Fruit fly (Drosophila melanogaster): ENCODE measurements around the gene CG15599.

Gene CG15599

dm6 chrX:15703720-15704206 is 15.1 kb upstream of the CG15599 start, which contains the start of the genes Pis and Hap40 (continued):
- TF ChIP-seq CG10979 (tag; optimal IDR thresholded peaks at IDR 0.05), result peak; percentile 67
- TF ChIP-seq stc (GFP tag; IDR thresholded peaks at IDR 0.05), result no peak
- TF ChIP-seq CG33213 (GFP tag; optimal IDR thresholded peaks at IDR 0.05), result no peak
- TF ChIP-seq CG1233 (GFP tag; optimal IDR thresholded peaks at IDR 0.05), result peak; percentile 37
- no peak for TF ChIP-seq dati (GFP tag; IDR thresholded peaks at IDR 0.05)
- peak; percentile 55 for TF ChIP-seq jumu (GFP tag; optimal IDR thresholded peaks at IDR 0.05)
- peak; percentile 50 for TF ChIP-seq CG33557 (GFP tag; optimal IDR thresholded peaks at IDR 0.05)
- TF ChIP-seq CG7745 (tag; optimal IDR thresholded peaks at IDR 0.05), result no peak
- no peak for TF ChIP-seq tio (GFP tag; optimal IDR thresholded peaks at IDR 0.05)
- TF ChIP-seq Dip3 (GFP tag; optimal IDR thresholded peaks at IDR 0.05), result peak; percentile 45
- no peak for TF ChIP-seq CG10274 (GFP tag; optimal IDR thresholded peaks at IDR 0.05)
- TF ChIP-seq p53 (GFP tag; optimal IDR thresholded peaks at IDR 0.05), result no peak
- peak; percentile 37 for TF ChIP-seq CG7928 (GFP tag; optimal IDR thresholded peaks at IDR 0.05)
- no peak for TF ChIP-seq CG43689 (GFP tag; IDR thresholded peaks at IDR 0.05)
- peak; percentile 64 for TF ChIP-seq wor (GFP tag; IDR thresholded peaks at IDR 0.05)
- peak; percentile 70 for TF ChIP-seq sisA (GFP tag; IDR thresholded peaks at IDR 0.05)
- TF ChIP-seq Dad (GFP tag; optimal IDR thresholded peaks at IDR 0.05), result no peak
- TF ChIP-seq z (GFP tag; IDR thresholded peaks at IDR 0.05), result no peak
- TF ChIP-seq fd3F (GFP tag; optimal IDR thresholded peaks at IDR 0.05), result peak; percentile 73
- TF ChIP-seq CG12942 (GFP tag; optimal IDR thresholded peaks at IDR 0.05), result peak; percentile 55
- TF ChIP-seq gce (GFP tag; IDR thresholded peaks at IDR 0.05), result no peak
- no peak for TF ChIP-seq knrl (GFP tag; IDR thresholded peaks at IDR 0.05; ENCODE audit: partially characterized antibody)
- TF ChIP-seq Bteb2 (GFP tag; optimal IDR thresholded peaks at IDR 0.05), result no peak
- TF ChIP-seq bigmax (GFP tag; optimal IDR thresholded peaks at IDR 0.05), result no peak
- TF ChIP-seq CG4328 (GFP tag; optimal IDR thresholded peaks at IDR 0.05), result peak; percentile 31
- peak; percentile 71 for TF ChIP-seq CG18262 (tag; optimal IDR thresholded peaks at IDR 0.05)
- TF ChIP-seq HLH54F (GFP tag; optimal IDR thresholded peaks at IDR 0.05), result peak; percentile 65
- TF ChIP-seq Dek (tag; optimal IDR thresholded peaks at IDR 0.05), result peak; percentile 70
- TF ChIP-seq usp (GFP tag; optimal IDR thresholded peaks at IDR 0.05), result no peak
- peak; percentile 49 for TF ChIP-seq CG9437 (GFP tag; optimal IDR thresholded peaks at IDR 0.05)
- no peak for TF ChIP-seq amos (GFP tag; IDR thresholded peaks at IDR 0.05; ENCODE audit: partially characterized antibody)
- TF ChIP-seq CG1792 (GFP tag; optimal IDR thresholded peaks at IDR 0.05), result no peak
- no peak for TF ChIP-seq pan (optimal IDR thresholded peaks at IDR 0.05)
- peak in 1 of 2 experiments; percentile 53 for TF ChIP-seq pan (GFP tag; optimal IDR thresholded peaks at IDR 0.05 in 1 of 2, IDR thresholded peaks at IDR 0.05 in 1 of 2)
- TF ChIP-seq Deaf1 (tag; optimal IDR thresholded peaks at IDR 0.05), result peak; percentile 23
- no peak; the same call in 2 of the 3 replicates for TF ChIP-seq CG14050 (GFP tag; IDR thresholded peaks at IDR 0.05)
- peak; percentile 44 for TF ChIP-seq Ets97D (GFP tag; optimal IDR thresholded peaks at IDR 0.05)
- peak; percentile 88 for TF ChIP-seq nmo (GFP tag; optimal IDR thresholded peaks at IDR 0.05)
- TF ChIP-seq salm (tag; optimal IDR thresholded peaks at IDR 0.05), result peak; percentile 27
- no peak for TF ChIP-seq ac (GFP tag; optimal IDR thresholded peaks at IDR 0.05)
- TF ChIP-seq inv (GFP tag; IDR thresholded peaks at IDR 0.05; ENCODE audit: partially characterized antibody), result no peak
- no peak for TF ChIP-seq Ravus (GFP tag; IDR thresholded peaks at IDR 0.05)
- TF ChIP-seq ara (GFP tag; IDR thresholded peaks at IDR 0.05), result no peak
- TF ChIP-seq sim (GFP tag; IDR thresholded peaks at IDR 0.05), result no peak
- peak; percentile 47 for TF ChIP-seq CG7556 (GFP tag; optimal IDR thresholded peaks at IDR 0.05)
- peak; percentile 83 for TF ChIP-seq CG9932 (GFP tag; IDR thresholded peaks at IDR 0.05)
- TF ChIP-seq CG9797 (GFP tag; optimal IDR thresholded peaks at IDR 0.05), result peak; percentile 92
- TF ChIP-seq CG17612 (GFP tag; IDR thresholded peaks at IDR 0.05), result no peak
- TF ChIP-seq Ada2b (GFP tag; IDR thresholded peaks at IDR 0.05), result peak; percentile 59
- TF ChIP-seq seq (GFP tag; IDR thresholded peaks at IDR 0.05), result peak; percentile 51; the same call in 1 of the 2 replicates
- peak; percentile 67 for TF ChIP-seq CG9727 (GFP tag; optimal IDR thresholded peaks at IDR 0.05)
- peak; percentile 68 for TF ChIP-seq mam (GFP tag; optimal IDR thresholded peaks at IDR 0.05)

Data from whole organism, embryonic.